Worm (Caenorhabditis elegans): Measurements from ENCODE around the gene smz-1.

DNA sequence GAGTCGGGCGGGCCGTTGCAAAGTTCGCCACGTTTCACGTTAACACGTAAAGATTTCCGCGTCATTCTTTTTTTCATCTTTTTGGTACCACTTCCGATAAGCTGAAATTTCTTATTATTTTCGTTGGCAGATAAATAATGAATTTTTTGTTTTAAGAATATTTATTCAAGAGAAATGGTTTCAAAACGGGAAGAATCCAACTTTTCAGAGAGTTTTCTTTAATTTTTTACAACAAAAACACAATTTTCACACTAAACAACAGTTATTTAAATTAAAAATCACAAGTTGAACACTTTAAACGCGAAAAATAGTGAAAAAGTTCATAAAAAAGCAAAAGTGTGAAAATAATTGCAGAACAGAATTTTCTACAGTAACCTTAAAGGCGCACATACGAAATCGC, 735 bp upstream of the smz-1 start, which contains the start of gene spe-44:
- TF ChIP-seq ztf-11 (tag; optimal IDR thresholded peaks at IDR 0.05) (no peak), ama-1 (optimal IDR thresholded peaks at IDR 0.05) (no peak), hlh-11 (tag; optimal IDR thresholded peaks at IDR 0.05) (no peak), lsy-2 (tag; optimal IDR thresholded peaks at IDR 0.05) (no peak), zip-2 (tag; optimal IDR thresholded peaks at IDR 0.05) (no peak), T26A8.4 (GFP tag; IDR thresholded peaks at IDR 0.05) (no peak), daf-12 (tag; optimal IDR thresholded peaks at IDR 0.05) (no peak), madf-9 (GFP tag; conservative IDR thresholded peaks at IDR 0.05) (no peak), zfp-2 (tag; optimal IDR thresholded peaks at IDR 0.05) (no peak), lin-39 (tag; optimal IDR thresholded peaks at IDR 0.05) (no peak)

All from whole organism, L4 larva.